Fruit fly (Drosophila melanogaster) whole organism, embryonic: ENCODE results near the gene side-III.

Experiments used
- Atf6 ChIP-seq: fragments of 200-800 bp; sonication (Bioruptor generic); IDR thresholded peaks from 2 replicates; pipeline ENCODE4 v1.3.6; 2022; ENCODE audit warnings: missing biosample characterization, missing genetic modification characterization
- BtbVII ChIP-seq: fragments of 200-800 bp; sonication (Bioruptor generic); optimal IDR thresholded peaks from 3 replicates; lab custom pipeline; 2017; ENCODE audit warnings: missing biosample characterization, mild to moderate bottlenecking, missing genetic modification characterization
- CG10431 ChIP-seq: fragments of 200-800 bp; sonication (Bioruptor generic); optimal IDR thresholded peaks from 3 replicates; lab custom pipeline; 2018; ENCODE audit warnings: missing biosample characterization, mild to moderate bottlenecking, missing genetic modification characterization
- CG15073 ChIP-seq: fragments of 200-800 bp; sonication (Bioruptor generic); optimal IDR thresholded peaks from 2 replicates; lab custom pipeline; 2016; ENCODE audit warnings: missing biosample characterization, missing genetic modification characterization
- CG15696 ChIP-seq: fragments of 200-800 bp; sonication (Bioruptor generic); optimal IDR thresholded peaks from 2 replicates; lab custom pipeline; 2019; ENCODE audit warnings: missing biosample characterization, mild to moderate bottlenecking, missing genetic modification characterization, moderate library complexity
- CG16813 ChIP-seq: fragments of 200-800 bp; sonication (Bioruptor generic); IDR thresholded peaks from 3 replicates; pipeline ENCODE4 v1.3.6; 2022; ENCODE audit warnings: missing biosample characterization, missing genetic modification characterization; ENCODE audit not compliant: partially characterized antibody
- CG17829 ChIP-seq: fragments of 200-800 bp; optimal IDR thresholded peaks from 2 replicates; lab custom pipeline; 2019; ENCODE audit warnings: missing biosample characterization, mild to moderate bottlenecking, missing genetic modification characterization, moderate library complexity
- CG18262 ChIP-seq: fragments of 200-800 bp; optimal IDR thresholded peaks from 3 replicates; lab custom pipeline; 2019; ENCODE audit warnings: missing biosample characterization, mild to moderate bottlenecking, missing genetic modification characterization, moderate library complexity
- CG2875 ChIP-seq: fragments of 200-800 bp; sonication (Bioruptor generic); optimal IDR thresholded peaks from 2 replicates; lab custom pipeline; 2017; ENCODE audit warnings: missing biosample characterization, mild to moderate bottlenecking, missing genetic modification characterization, missing genetic modification reagents
- CG30431 ChIP-seq: fragments of 200-800 bp; sonication (Bioruptor generic); optimal IDR thresholded peaks from 2 replicates; lab custom pipeline; 2017; ENCODE audit warnings: missing biosample characterization, missing genetic modification characterization
- CG4730 ChIP-seq: fragments of 200-800 bp; sonication (Bioruptor generic); IDR thresholded peaks from 2 replicates; pipeline ENCODE4 v1.3.6; 2022; ENCODE audit warnings: missing biosample characterization, missing genetic modification characterization
- CG4854 ChIP-seq: fragments of 200-800 bp; sonication (Bioruptor generic); optimal IDR thresholded peaks from 2 replicates; lab custom pipeline; 2016; ENCODE audit warnings: missing biosample characterization, missing genetic modification characterization, inconsistent platforms
- CG7357 ChIP-seq: fragments of 200-800 bp; sonication (Bioruptor generic); IDR thresholded peaks from 3 replicates; pipeline ENCODE4 v1.3.6; 2022; ENCODE audit warnings: missing biosample characterization, missing genetic modification characterization
- CG7372 ChIP-seq: fragments of 200-800 bp; sonication (Bioruptor generic); IDR thresholded peaks from 2 replicates; pipeline ENCODE4 v1.3.6; 2022; ENCODE audit warnings: missing biosample characterization, missing genetic modification characterization
- CG7786 ChIP-seq: fragments of 200-800 bp; sonication (Bioruptor generic); optimal IDR thresholded peaks from 2 replicates; lab custom pipeline; 2016; ENCODE audit warnings: missing biosample characterization, missing genetic modification characterization
- CG8281 ChIP-seq: fragments of 200-800 bp; sonication (Bioruptor generic); optimal IDR thresholded peaks from 2 replicates; lab custom pipeline; 2018; ENCODE audit warnings: missing biosample characterization, mild to moderate bottlenecking, missing genetic modification characterization, moderate library complexity
- Fer1 ChIP-seq: fragments of 200-800 bp; sonication (Bioruptor generic); optimal IDR thresholded peaks from 2 replicates; lab custom pipeline; 2017; ENCODE audit warnings: missing biosample characterization, mild to moderate bottlenecking, missing genetic modification characterization
- GATAe ChIP-seq: fragments of 200-800 bp; sonication (Bioruptor generic); conservative IDR thresholded peaks from 2 replicates; pipeline ENCODE4 v1.3.6; 2022; ENCODE audit warnings: missing biosample characterization, missing genetic modification characterization
- Gug ChIP-seq: fragments of 200-800 bp; sonication (Bioruptor generic); IDR thresholded peaks from 4 replicates; pipeline ENCODE4 v1.3.6; 2022; ENCODE audit warnings: missing biosample characterization, missing genetic modification characterization
- HLH4C ChIP-seq: fragments of 200-800 bp; sonication (Bioruptor generic); IDR thresholded peaks from 3 replicates; pipeline ENCODE4 v1.3.6; 2022; ENCODE audit warnings: missing biosample characterization, missing genetic modification characterization; ENCODE audit not compliant: partially characterized antibody
- Hr51 ChIP-seq, 2 experiments: fragments of 200-800 bp; sonication (Bioruptor generic); optimal IDR thresholded peaks; 2 replicates in 1 of 2; 3 replicates in 1 of 2; lab custom pipeline; 2016 to 2018; ENCODE audit warnings: missing biosample characterization in 2 of 2, missing genetic modification characterization in 2 of 2, mild to moderate bottlenecking in 1 of 2, moderate library complexity in 1 of 2
- Hr78 ChIP-seq, 2 experiments: fragments of 200-800 bp in 1 of 2; fragments of >200 bp in 1 of 2; sonication (Bioruptor generic) in 1 of 2; optimal IDR thresholded peaks; 2 replicates each; lab custom pipeline; 2017 to 2019; ENCODE audit warnings: missing biosample characterization in 2 of 2, missing genetic modification characterization in 2 of 2, mild to moderate bottlenecking in 1 of 2, moderate library complexity in 1 of 2
- MBD-R2 ChIP-seq: fragments of 200-800 bp; sonication (Bioruptor generic); IDR thresholded peaks from 2 replicates; pipeline ENCODE4 v1.3.6; 2022; ENCODE audit warnings: missing biosample characterization, missing genetic modification characterization
- MTF-1 ChIP-seq: fragments of 200-800 bp; sonication (Bioruptor generic); optimal IDR thresholded peaks from 2 replicates; lab custom pipeline; 2018; ENCODE audit warnings: missing biosample characterization, mild to moderate bottlenecking, missing genetic modification characterization, borderline replicate concordance
- Oaz ChIP-seq: fragments of 200-800 bp; sonication (Bioruptor generic); IDR thresholded peaks from 2 replicates; pipeline ENCODE4 v1.3.6; 2022; ENCODE audit warnings: missing biosample characterization, missing genetic modification characterization
- Pdp1 ChIP-seq, 2 experiments: fragments of 200-800 bp; sonication (Bioruptor generic); optimal IDR thresholded peaks; 3 replicates each; lab custom pipeline; 2016; ENCODE audit warnings: missing biosample characterization in 2 of 2, missing genetic modification characterization in 2 of 2, mild to moderate bottlenecking in 1 of 2, moderate library complexity in 1 of 2
- Scr ChIP-seq: fragments of 200-800 bp; sonication (Bioruptor generic); IDR thresholded peaks from 2 replicates; pipeline ENCODE4 v1.3.6; 2022; ENCODE audit warnings: missing biosample characterization, missing genetic modification characterization; ENCODE audit not compliant: partially characterized antibody
- Tbp ChIP-seq: fragments of >200 bp; optimal IDR thresholded peaks from 2 replicates; lab custom pipeline; 2018; ENCODE audit warnings: missing biosample characterization, missing genetic modification characterization
- amos ChIP-seq: fragments of 200-800 bp; sonication (Bioruptor generic); IDR thresholded peaks from 2 replicates; pipeline ENCODE4 v1.3.6; 2022; ENCODE audit warnings: missing biosample characterization, missing genetic modification characterization; ENCODE audit not compliant: partially characterized antibody
- aop ChIP-seq: fragments of 200-800 bp; sonication (Bioruptor generic); IDR thresholded peaks from 2 replicates; pipeline ENCODE4 v1.3.6; 2022; ENCODE audit warnings: missing biosample characterization, missing genetic modification characterization
- cato ChIP-seq: fragments of 200-800 bp; sonication (Bioruptor generic); optimal IDR thresholded peaks from 2 replicates; lab custom pipeline; 2016; ENCODE audit warnings: missing biosample characterization, missing genetic modification characterization, borderline replicate concordance
- chinmo ChIP-seq: fragments of 200-800 bp; sonication (Bioruptor generic); IDR thresholded peaks from 4 replicates; pipeline ENCODE4 v1.3.6; 2022; ENCODE audit warnings: missing biosample characterization, missing genetic modification characterization; ENCODE audit not compliant: partially characterized antibody
- fd64A ChIP-seq: fragments of 200-800 bp; sonication (Bioruptor generic); optimal IDR thresholded peaks from 3 replicates; lab custom pipeline; 2018; ENCODE audit warnings: missing biosample characterization, mild to moderate bottlenecking, missing genetic modification characterization
- gfzf ChIP-seq: fragments of 200-800 bp; sonication (Bioruptor generic); optimal IDR thresholded peaks from 2 replicates; lab custom pipeline; 2016; ENCODE audit warnings: missing biosample characterization, mild to moderate bottlenecking, missing genetic modification characterization, moderate library complexity
- hkb ChIP-seq, 2 experiments: fragments of 200-800 bp in 1 of 2; fragments of >200 bp in 1 of 2; sonication (Bioruptor generic) in 1 of 2; IDR thresholded peaks in 1 of 2; optimal IDR thresholded peaks in 1 of 2; 2 replicates each; pipeline versions ENCODE4 v1.3.6 to Lab custom; 2017 to 2022; ENCODE audit warnings: missing biosample characterization in 1 of 2, missing genetic modification characterization in 1 of 2
- kah ChIP-seq: fragments of 200-800 bp; sonication (Bioruptor generic); optimal IDR thresholded peaks from 2 replicates; lab custom pipeline; 2018; ENCODE audit warnings: missing biosample characterization, mild to moderate bottlenecking, missing genetic modification characterization
- klu ChIP-seq: fragments of 200-800 bp; sonication (Bioruptor generic); IDR thresholded peaks from 2 replicates; pipeline ENCODE4 v1.3.6; 2022; ENCODE audit warnings: missing biosample characterization, missing genetic modification characterization
- lab ChIP-seq: fragments of 200-800 bp; sonication (Bioruptor generic); optimal IDR thresholded peaks from 3 replicates; lab custom pipeline; 2017; ENCODE audit warnings: missing biosample characterization, missing genetic modification characterization, mild to moderate bottlenecking, moderate library complexity, missing genetic modification reagents
- lola ChIP-seq, 3 experiments: fragments of >200 bp in 2 of 3; fragments of 200-800 bp in 1 of 3; sonication (Bioruptor generic) in 1 of 3; optimal IDR thresholded peaks; 2 replicates each; lab custom pipeline; 2017 to 2019; ENCODE audit warnings: missing biosample characterization in 3 of 3, missing genetic modification characterization in 3 of 3, mild to moderate bottlenecking in 1 of 3, moderate library complexity in 1 of 3
- nau ChIP-seq: fragments of 200-800 bp; sonication (Bioruptor generic); optimal IDR thresholded peaks from 3 replicates; lab custom pipeline; 2017; ENCODE audit warnings: missing biosample characterization, mild to moderate bottlenecking, missing genetic modification characterization, missing genetic modification reagents
- p53 ChIP-seq: fragments of 200-800 bp; sonication (Bioruptor generic); optimal IDR thresholded peaks from 2 replicates; lab custom pipeline; 2016; ENCODE audit warnings: missing biosample characterization, missing genetic modification characterization
- pho ChIP-seq: fragments of 200-800 bp; sonication (Bioruptor generic); optimal IDR thresholded peaks from 2 replicates; lab custom pipeline; 2016; ENCODE audit warnings: missing biosample characterization, missing genetic modification characterization
- sna ChIP-seq: fragments of 200-800 bp; sonication (Bioruptor generic); IDR thresholded peaks from 2 replicates; pipeline ENCODE4 v1.3.6; 2022; ENCODE audit warnings: missing biosample characterization, missing genetic modification characterization; ENCODE audit not compliant: partially characterized antibody
- unpg ChIP-seq: fragments of 200-800 bp; sonication (Bioruptor generic); optimal IDR thresholded peaks from 3 replicates; lab custom pipeline; 2018; ENCODE audit warnings: missing biosample characterization, mild to moderate bottlenecking, missing genetic modification characterization, moderate library complexity
- vnd ChIP-seq: fragments of 200-800 bp; sonication (Bioruptor generic); IDR thresholded peaks from 3 replicates; pipeline ENCODE4 v1.3.6; 2022; ENCODE audit warnings: missing biosample characterization, missing genetic modification characterization; ENCODE audit not compliant: partially characterized antibody

side-III gene

dm6 chr3R:6008202-6009062 is 49.1 kb upstream of the side-III start, which contains the start of gene Rm62 (continued):
- no peak for TF ChIP-seq Gug (GFP tag; lab: Robert Waterston, UW)
- peak; percentile 88 for TF ChIP-seq gfzf (GFP tag; lab: Kevin White, UChicago)
- TF ChIP-seq CG4730 (GFP tag; lab: Robert Waterston, UW): no peak
- no peak for TF ChIP-seq cato (GFP tag; lab: Kevin White, UChicago)
- TF ChIP-seq vnd (GFP tag; lab: Robert Waterston, UW): 0 out of 3 replicates have a peak, but pooled peaks have one; percentile 26
- TF ChIP-seq CG10431 (GFP tag; lab: Kevin White, UChicago): peak; percentile 40
- no peak for TF ChIP-seq Tbp (GFP tag; lab: Kevin White, UChicago)
- TF ChIP-seq amos (GFP tag; lab: Robert Waterston, UW): peak; percentile 59; the same call in 1 of the 2 replicates
- TF ChIP-seq nau (GFP tag; lab: Kevin White, UChicago): peak; percentile 54
- TF ChIP-seq BtbVII (GFP tag; lab: Kevin White, UChicago): peak; percentile 3
- TF ChIP-seq CG7786 (GFP tag; lab: Kevin White, UChicago): no peak
- peak; percentile 61; the same call in 2 of the 3 replicates for TF ChIP-seq HLH4C (GFP tag; lab: Robert Waterston, UW)
- TF ChIP-seq CG30431 (GFP tag; lab: Kevin White, UChicago): no peak
- TF ChIP-seq unpg (GFP tag; lab: Kevin White, UChicago): peak; percentile 28
- 0 out of 2 replicates have a peak, but pooled peaks have one; percentile 16 for TF ChIP-seq MBD-R2
- TF ChIP-seq Oaz (GFP tag; lab: Robert Waterston, UW): 0 out of 2 replicates have a peak, but pooled peaks have one; percentile 10
- TF ChIP-seq chinmo (GFP tag; lab: Robert Waterston, UW): no peak
- TF ChIP-seq Hr51 (GFP tag; optimal IDR thresholded peaks at IDR 0.05; lab: Kevin White, UChicago): peak in 1 of 2 experiments; percentile 17
- TF ChIP-seq CG17829 (tag; lab: Kevin White, UChicago): peak; percentile 11
- no peak for TF ChIP-seq lola (GFP tag; optimal IDR thresholded peaks at IDR 0.05; lab: Kevin White, UChicago)
- peak; percentile 60 for TF ChIP-seq sna
- TF ChIP-seq pho (GFP tag; lab: Kevin White, UChicago): no peak
- peak; percentile 62 for TF ChIP-seq lab (GFP tag; lab: Kevin White, UChicago)
- no peak for TF ChIP-seq GATAe (GFP tag; lab: Robert Waterston, UW)
- peak; percentile 52 for TF ChIP-seq Scr (GFP tag; lab: Robert Waterston, UW)
- TF ChIP-seq CG15696 (tag; lab: Kevin White, UChicago): no peak
- peak in 1 of 2 experiments; percentile 91 for TF ChIP-seq Pdp1 (GFP tag; optimal IDR thresholded peaks at IDR 0.05; lab: Kevin White, UChicago)
- peak; percentile 48 for TF ChIP-seq MTF-1
- no peak for TF ChIP-seq hkb (optimal IDR thresholded peaks at IDR 0.05; lab: Kevin White, UChicago)
- peak; percentile 56; the same call in 1 of the 2 replicates for TF ChIP-seq hkb (GFP tag; IDR thresholded peaks at IDR 0.05; lab: Robert Waterston, UW)
- no peak for TF ChIP-seq CG15073
- no peak for TF ChIP-seq p53 (GFP tag; lab: Kevin White, UChicago)
- TF ChIP-seq fd64A (GFP tag; lab: Kevin White, UChicago): peak; percentile 39
- peak; percentile 37; the same call in 2 of the 3 replicates for TF ChIP-seq CG16813 (GFP tag; lab: Robert Waterston, UW)
- TF ChIP-seq Hr78 (GFP tag; optimal IDR thresholded peaks at IDR 0.05; lab: Kevin White, UChicago): no peak
- TF ChIP-seq CG7372: no peak
- TF ChIP-seq Atf6: peak; percentile 34; the same call in 1 of the 2 replicates
- no peak for TF ChIP-seq CG4854 (GFP tag; lab: Kevin White, UChicago)
- TF ChIP-seq CG2875 (GFP tag; lab: Kevin White, UChicago): peak; percentile 14
- TF ChIP-seq klu (GFP tag; lab: Robert Waterston, UW): no peak
- TF ChIP-seq CG7357 (GFP tag; lab: Robert Waterston, UW): no peak
- TF ChIP-seq Fer1 (GFP tag; lab: Kevin White, UChicago): peak; percentile 44
- TF ChIP-seq CG8281: no peak
- no peak for TF ChIP-seq aop (GFP tag; lab: Robert Waterston, UW)
- TF ChIP-seq kah: peak; percentile 18
- peak; percentile 20 for TF ChIP-seq CG18262 (tag; lab: Kevin White, UChicago)
